Worm (Caenorhabditis elegans) whole organism, midembryonic: ENCODE measurements around the gene hda-6.
"Not testable (repeated sequence)": the region's sequence is repeated elsewhere in the genome, so short reads cannot be mapped to it uniquely, and the experiment has no call there.

ENCODE experiments used
- T22C8.4 ChIP-seq: fragments of 200-800 bp; sonication (Bioruptor generic); IDR thresholded peaks from 2 replicates; pipeline ENCODE4 v1.3.6; 2022; ENCODE audit warnings: missing genetic modification characterization, missing compliant biosample characterization
- cog-1 ChIP-seq: sonication (generic microtip); optimal IDR thresholded peaks from 2 replicates; lab custom pipeline; 2016; ENCODE audit warnings: missing genetic modification characterization, missing compliant biosample characterization
- flt-1 ChIP-seq: fragments of 200-800 bp; sonication (Bioruptor generic); IDR thresholded peaks from 2 replicates; pipeline ENCODE4 v1.3.6; 2022; ENCODE audit warnings: missing genetic modification characterization, missing compliant biosample characterization
- klf-2 ChIP-seq: fragments of 200-800 bp; sonication (Bioruptor generic); conservative IDR thresholded peaks from 2 replicates; pipeline ENCODE4 v1.3.6; 2022; ENCODE audit warnings: missing genetic modification reagents, missing genetic modification characterization, missing compliant biosample characterization
- med-1 ChIP-seq: sonication (generic microtip); optimal IDR thresholded peaks from 2 replicates; lab custom pipeline; 2017; ENCODE audit warnings: missing genetic modification characterization, mild to moderate bottlenecking, missing compliant biosample characterization, antibody characterized with exemption, missing genetic modification reagents; ENCODE audit not compliant: insufficient read depth
- ref-1 ChIP-seq: fragments of 200-800 bp; sonication (Bioruptor generic); conservative IDR thresholded peaks from 2 replicates; pipeline ENCODE4 v1.3.6; 2022; ENCODE audit warnings: missing genetic modification reagents, missing genetic modification characterization, missing compliant biosample characterization
- tab-1 ChIP-seq: fragments of 200-800 bp; sonication (Bioruptor generic); IDR thresholded peaks from 2 replicates; pipeline ENCODE4 v1.3.6; 2022; ENCODE audit warnings: missing genetic modification characterization, missing compliant biosample characterization
- ztf-23 ChIP-seq: fragments of 200-800 bp; sonication (Bioruptor generic); IDR thresholded peaks from 2 replicates; pipeline ENCODE4 v1.3.6; 2022; ENCODE audit warnings: missing genetic modification reagents, missing genetic modification characterization, missing compliant biosample characterization
- ztf-29 ChIP-seq: fragments of 200-800 bp; sonication (Bioruptor generic); IDR thresholded peaks from 2 replicates; pipeline ENCODE4 v1.3.6; 2022; ENCODE audit warnings: missing genetic modification reagents, missing genetic modification characterization, missing compliant biosample characterization

Gene hda-6

DNA sequence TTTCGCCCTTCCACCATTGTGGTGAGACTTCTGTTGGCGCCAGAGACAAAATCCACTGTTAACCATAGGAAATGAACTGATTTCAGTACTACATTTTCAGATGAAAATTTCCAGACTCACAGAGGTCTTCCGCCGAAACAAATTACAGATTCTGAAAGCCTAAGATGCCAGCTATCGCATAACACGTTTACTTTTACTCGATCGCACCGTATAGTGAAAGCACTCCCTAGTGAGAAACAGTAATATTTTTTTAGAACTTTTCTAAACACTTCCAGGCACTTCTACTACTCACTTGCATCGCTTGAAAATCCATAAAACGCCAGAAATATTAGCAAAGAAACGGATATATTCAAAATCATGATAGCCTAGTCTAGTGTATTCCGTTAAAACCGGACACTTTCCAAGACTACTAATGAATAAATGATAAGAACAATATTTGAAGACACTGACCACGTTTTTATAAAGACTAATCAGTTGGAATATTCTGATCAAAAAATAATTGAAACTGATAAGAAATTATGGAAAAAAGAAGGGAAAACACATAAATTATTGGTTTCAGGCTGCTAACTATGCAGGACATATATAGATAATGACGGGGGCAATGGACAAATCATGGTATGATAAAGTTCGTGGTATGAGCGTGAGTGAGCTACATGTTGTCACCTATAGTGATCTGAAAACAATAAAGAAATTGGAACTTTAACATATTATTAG is 13.5 kb downstream of the hda-6 start, which contains the start of gene gba-4:
TSS of gene gba-4 (minus strand) at position 418 of the 714 bp plus-strand sequence.
- TF ChIP-seq tab-1 (GFP tag; lab: Robert Waterston, UW); T22C8.4 (GFP tag; lab: Robert Waterston, UW); cog-1 (tag; lab: Kevin White, UChicago): not testable (repeated sequence)

DNA sequence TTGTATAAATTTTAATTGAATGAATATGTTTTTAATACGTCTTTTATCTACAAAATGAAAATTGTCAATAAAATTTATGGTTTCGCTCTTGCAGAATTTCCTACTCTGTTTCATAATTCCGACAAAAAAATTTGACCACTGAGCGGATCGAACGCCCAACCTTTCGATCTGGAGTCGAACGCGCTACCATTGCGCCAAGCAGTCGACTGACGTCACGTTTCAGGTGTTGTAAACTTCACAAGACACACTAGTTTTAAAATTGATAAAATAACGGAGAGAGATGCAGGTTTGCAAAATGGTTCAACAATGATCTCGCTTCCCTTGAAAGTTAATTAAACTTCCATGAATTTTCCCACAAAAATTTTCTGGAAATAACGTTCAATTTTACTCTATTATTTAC is 19.9 kb downstream of the hda-6 start:
- no peak for TF ChIP-seq cog-1 (tag; lab: Kevin White, UChicago)
- no peak for TF ChIP-seq ztf-23 (GFP tag; lab: Robert Waterston, UW)
- no peak for TF ChIP-seq med-1 (GFP tag; lab: Kevin White, UChicago)
- TF ChIP-seq T22C8.4 (GFP tag; lab: Robert Waterston, UW): no peak
- TF ChIP-seq tab-1 (GFP tag; lab: Robert Waterston, UW): no peak
- no peak for TF ChIP-seq flt-1
- TF ChIP-seq ref-1 (GFP tag; lab: Robert Waterston, UW): no peak
- TF ChIP-seq ztf-29 (GFP tag; lab: Robert Waterston, UW): no peak

DNA sequence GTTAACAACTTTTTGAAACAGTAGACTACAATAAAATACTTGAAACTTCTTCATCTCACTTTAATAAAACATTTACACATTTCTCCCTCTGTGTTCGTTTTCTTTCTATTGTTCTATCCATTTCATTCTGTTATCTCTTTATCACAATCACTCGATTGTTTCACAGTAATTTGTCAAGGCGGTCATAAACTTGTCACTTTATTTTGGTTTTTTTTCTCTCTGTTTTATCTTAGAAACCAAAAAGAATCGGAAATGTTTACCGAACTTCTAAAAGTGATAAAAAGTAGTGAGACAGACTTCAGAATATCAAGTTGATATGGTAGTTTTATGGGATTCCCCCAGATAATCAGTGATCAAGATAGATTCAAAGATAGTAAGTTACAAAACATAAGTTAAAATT is 24.9 kb downstream of the hda-6 start, which contains the start of gene Y4C6B.2:
TSS of gene Y4C6B.2 (plus strand) at position 320 of the 400 bp plus-strand sequence.
- TF ChIP-seq flt-1 (no peak), tab-1 (GFP tag; lab: Robert Waterston, UW) (no peak), T22C8.4 (GFP tag; lab: Robert Waterston, UW) (no peak), cog-1 (tag; lab: Kevin White, UChicago) (no peak), klf-2 (no peak), med-1 (GFP tag; lab: Kevin White, UChicago) (no peak)

DNA sequence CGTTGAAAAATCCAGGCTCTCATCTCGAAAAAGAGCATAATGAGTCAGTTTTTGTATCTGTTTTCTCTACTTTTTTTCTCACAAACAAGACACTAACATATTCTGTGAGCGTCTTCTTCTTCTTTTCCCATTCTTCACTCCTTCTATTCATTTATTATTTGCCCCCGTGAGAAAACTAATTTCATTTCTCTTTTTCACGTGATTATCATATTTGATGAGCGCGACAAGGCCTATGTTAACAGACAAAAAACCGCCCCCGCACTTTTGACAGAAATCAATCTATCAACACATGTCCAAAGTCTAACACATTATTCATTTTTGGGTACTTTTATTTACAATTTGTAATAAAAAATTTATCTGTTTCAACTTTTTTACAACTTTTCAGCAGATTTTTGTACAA is 26.5 kb downstream of the hda-6 start:
- TF ChIP-seq klf-2: no peak
- TF ChIP-seq ref-1 (GFP tag; lab: Robert Waterston, UW): no peak
- TF ChIP-seq T22C8.4 (GFP tag; lab: Robert Waterston, UW): no peak
- no peak for TF ChIP-seq ztf-29 (GFP tag; lab: Robert Waterston, UW)
- TF ChIP-seq cog-1 (tag; lab: Kevin White, UChicago): no peak
- TF ChIP-seq med-1 (GFP tag; lab: Kevin White, UChicago): no peak
- TF ChIP-seq tab-1 (GFP tag; lab: Robert Waterston, UW): no peak
- TF ChIP-seq ztf-23 (GFP tag; lab: Robert Waterston, UW): no peak

DNA sequence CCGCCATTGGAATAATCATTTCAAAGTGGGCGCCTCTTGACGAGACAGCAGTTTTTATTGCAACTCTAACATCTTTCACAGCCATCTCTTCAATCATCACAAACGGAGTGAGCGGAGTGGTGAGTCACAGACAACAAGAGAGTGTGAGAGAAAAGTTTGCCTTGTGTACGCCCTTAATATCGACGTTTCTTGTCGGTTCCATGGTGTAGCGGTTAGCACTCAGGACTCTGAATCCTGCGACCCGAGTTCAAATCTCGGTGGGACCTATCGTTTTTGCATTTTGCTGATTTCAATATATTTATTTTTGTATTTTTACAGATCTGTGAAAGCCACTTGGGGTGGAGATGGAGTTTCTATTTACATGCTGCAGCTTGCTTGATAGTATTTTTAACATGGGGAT is 29.6 kb downstream of the hda-6 start:
- TF ChIP-seq T22C8.4 (GFP tag; lab: Robert Waterston, UW) (no peak), ztf-29 (GFP tag; lab: Robert Waterston, UW) (0 out of 2 replicates have a peak, but pooled peaks have one; percentile 50), ref-1 (GFP tag; lab: Robert Waterston, UW) (no peak), flt-1 (no peak; the same call in 1 of the 2 replicates), klf-2 (no peak; the same call in none of the 2 replicates), med-1 (GFP tag; lab: Kevin White, UChicago) (no peak), tab-1 (GFP tag; lab: Robert Waterston, UW) (no peak), cog-1 (tag; lab: Kevin White, UChicago) (no peak), ztf-23 (GFP tag; lab: Robert Waterston, UW) (peak; percentile 85)

DNA sequence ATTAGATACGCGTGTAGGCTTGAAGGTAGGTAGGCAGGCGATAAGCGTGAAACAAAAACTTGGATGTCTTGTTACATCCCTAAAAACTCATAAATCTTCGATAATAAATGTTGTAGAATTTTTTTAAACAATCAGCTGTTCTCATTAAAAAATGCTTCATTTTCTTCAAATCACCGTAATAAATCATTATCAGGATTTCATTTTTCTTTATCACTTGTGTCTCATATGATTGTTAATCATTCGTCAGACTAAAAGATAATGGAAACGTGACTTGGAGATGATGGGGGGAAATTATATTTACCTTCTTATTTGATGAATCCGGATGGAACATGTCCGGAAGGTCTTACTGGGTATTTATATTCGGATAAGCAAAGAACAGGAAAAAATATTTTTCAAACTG is 30.6 kb downstream of the hda-6 start:
- TF ChIP-seq cog-1 (tag; lab: Kevin White, UChicago) (no peak), ztf-29 (GFP tag; lab: Robert Waterston, UW) (no peak), flt-1 (no peak), T22C8.4 (GFP tag; lab: Robert Waterston, UW) (no peak), med-1 (GFP tag; lab: Kevin White, UChicago) (no peak), tab-1 (GFP tag; lab: Robert Waterston, UW) (no peak), ztf-23 (GFP tag; lab: Robert Waterston, UW) (no peak), ref-1 (GFP tag; lab: Robert Waterston, UW) (no peak), klf-2 (no peak)

DNA sequence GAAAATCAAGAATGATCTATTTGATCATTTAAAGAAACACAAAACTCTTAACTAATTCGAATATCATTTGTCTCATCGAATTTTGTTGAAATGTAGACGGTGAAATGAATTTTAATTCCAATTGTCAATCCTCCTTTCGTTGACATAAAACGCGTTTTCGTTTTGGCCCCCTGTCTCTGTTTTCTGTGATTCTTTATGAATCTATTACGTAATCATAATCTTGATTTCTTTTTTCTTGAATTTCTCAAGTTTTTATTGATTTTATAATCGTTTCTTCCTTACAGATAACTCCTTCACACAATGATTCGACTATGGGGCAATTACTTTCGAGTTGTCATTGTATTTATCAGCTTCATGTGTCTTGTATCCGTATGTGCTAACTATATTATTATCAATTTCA is 31.9 kb downstream of the hda-6 start, which contains the start of gene Y4C6B.3:
TSS of gene Y4C6B.3 (plus strand) at position 301 of the 400 bp plus-strand sequence.
- TF ChIP-seq T22C8.4 (GFP tag; lab: Robert Waterston, UW): no peak
- no peak for TF ChIP-seq tab-1 (GFP tag; lab: Robert Waterston, UW)
- no peak for TF ChIP-seq ztf-29 (GFP tag; lab: Robert Waterston, UW)
- no peak for TF ChIP-seq ref-1 (GFP tag; lab: Robert Waterston, UW)
- no peak for TF ChIP-seq ztf-23 (GFP tag; lab: Robert Waterston, UW)
- TF ChIP-seq cog-1 (tag; lab: Kevin White, UChicago): no peak
- TF ChIP-seq flt-1: no peak
- no peak for TF ChIP-seq med-1 (GFP tag; lab: Kevin White, UChicago)

DNA sequence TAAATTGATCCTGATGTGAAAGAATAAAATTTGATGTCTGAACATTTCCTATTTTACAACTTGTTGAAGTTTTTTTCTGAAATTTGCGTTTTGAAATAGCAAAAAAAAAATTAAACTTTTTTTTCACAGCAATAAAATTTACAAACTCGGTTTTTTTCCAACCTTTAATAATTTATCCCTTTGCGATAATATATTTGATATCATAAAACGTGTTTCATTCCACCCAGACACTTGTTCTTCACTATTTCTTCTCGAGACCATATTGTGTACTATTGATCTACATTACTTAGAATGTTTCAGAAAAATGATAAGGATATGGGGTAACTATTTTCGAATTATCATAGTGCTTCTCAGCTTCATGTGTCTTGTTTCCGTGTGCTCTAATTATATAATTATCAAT is 38.0 kb downstream of the hda-6 start, which contains the start of gene Y4C6B.4:
TSS of gene Y4C6B.4 (plus strand) at position 301 of the 400 bp plus-strand sequence.
- no peak for TF ChIP-seq med-1 (GFP tag; lab: Kevin White, UChicago)

DNA sequence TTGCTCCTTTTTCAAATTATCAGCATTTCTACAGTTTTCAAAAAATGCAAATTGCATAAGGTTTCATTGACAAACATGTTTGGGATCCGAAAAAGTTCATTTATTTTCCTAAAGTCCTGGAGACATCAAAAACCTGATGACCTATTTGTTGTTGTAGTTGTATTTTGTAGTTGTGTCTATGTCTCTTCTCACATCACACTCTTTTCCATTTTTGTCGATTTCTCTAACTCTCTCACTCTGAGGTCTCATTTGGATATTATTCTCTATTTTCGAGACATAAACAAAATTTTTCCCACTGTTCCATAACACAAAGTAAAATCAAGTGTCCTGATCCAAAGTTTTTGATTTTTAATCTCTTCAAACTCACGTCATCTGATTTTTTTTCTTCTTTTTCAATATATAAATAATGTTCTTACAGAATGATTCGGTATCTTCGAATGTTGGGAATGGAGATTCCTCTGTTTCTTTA is 45.2 kb downstream of the hda-6 start, which contains the start of gene slc-46A:
TSS of gene slc-46A (plus strand) at position 419 of the 469 bp plus-strand sequence.
- TF ChIP-seq klf-2 (no peak), tab-1 (GFP tag; lab: Robert Waterston, UW) (no peak), T22C8.4 (GFP tag; lab: Robert Waterston, UW) (no peak), flt-1 (no peak), ref-1 (GFP tag; lab: Robert Waterston, UW) (no peak), ztf-29 (GFP tag; lab: Robert Waterston, UW) (no peak), cog-1 (tag; lab: Kevin White, UChicago) (no peak), med-1 (GFP tag; lab: Kevin White, UChicago) (no peak), ztf-23 (GFP tag; lab: Robert Waterston, UW) (no peak)
